Fruit fly (Drosophila melanogaster): ENCODE data around the gene brv1.
"Not testable (repeated sequence)": the region's sequence is repeated elsewhere in the genome, so short reads cannot be mapped to it uniquely, and the experiment has no call there.

- TF ChIP-seq Dll (GFP tag; IDR thresholded peaks at IDR 0.05; ENCODE audit: partially characterized antibody); ERR (GFP tag; optimal IDR thresholded peaks at IDR 0.05); slou (GFP tag; optimal IDR thresholded peaks at IDR 0.05); NC2α (GFP tag; optimal IDR thresholded peaks at IDR 0.05); CG6683 (GFP tag; optimal IDR thresholded peaks at IDR 0.05); CG10274 (GFP tag; optimal IDR thresholded peaks at IDR 0.05); maf-S (GFP tag; optimal IDR thresholded peaks at IDR 0.05): not testable (repeated sequence)
These were observed 14.2 kb downstream of the brv1 start, which contains the start of the genes 825-Oak and CG12519 for dm6 chr3L:19472128-19472527.

Measured in whole organism, embryonic.